Fruit fly (Drosophila melanogaster) whole organism: ENCODE data around the gene Diap1.

Experiments used
- pan ChIP-seq: fragments of >200 bp; optimal IDR thresholded peaks from 2 replicates; lab custom pipeline; 2017
- usp ChIP-seq: fragments of >200 bp; optimal IDR thresholded peaks from 2 replicates; lab custom pipeline; 2017; ENCODE audit warnings: missing biosample characterization, missing genetic modification characterization, mixed read lengths

DNA sequence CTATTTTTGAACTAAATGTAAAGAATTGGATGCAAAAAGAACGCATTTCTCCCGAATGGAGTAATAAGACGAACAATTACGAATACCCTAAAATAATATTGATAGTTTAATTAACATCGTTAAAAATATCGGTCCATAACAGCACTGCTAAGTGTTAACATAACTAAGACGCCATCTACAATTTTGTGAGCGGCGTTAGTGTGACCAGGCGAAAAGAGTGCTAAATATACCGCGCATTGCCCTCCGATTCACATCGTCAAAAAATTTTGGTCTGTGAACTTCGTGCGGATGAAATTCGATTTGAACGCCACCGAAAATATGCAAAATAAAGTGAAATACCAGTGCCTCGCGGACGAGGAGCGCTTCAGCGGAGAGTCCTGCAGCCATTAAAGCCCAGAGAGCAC, 887 bp upstream of the Diap1 start, which contains the start of gene Mbs:
- TF ChIP-seq pan (lab: Kevin White, UChicago) = no peak
- no peak for TF ChIP-seq usp (GFP tag; lab: Kevin White, UChicago)
